Worm (Caenorhabditis elegans) whole organism, L1 larva: ENCODE data around the gene mutd-1.

Experiments
- C34B4.2 ChIP-seq: sonication (generic microtip); optimal IDR thresholded peaks from 2 replicates; lab custom pipeline; 2017; ENCODE audit warnings: mild to moderate bottlenecking, missing genetic modification characterization, missing compliant biosample characterization
- Y116A8C.19 ChIP-seq: sonication (generic microtip); optimal IDR thresholded peaks from 2 replicates; lab custom pipeline; 2016; ENCODE audit warnings: missing compliant biosample characterization, missing genetic modification characterization, borderline replicate concordance
- aha-1 ChIP-seq: fragments of 150-350 bp; optimal IDR thresholded peaks from 2 replicates; lab custom pipeline; 2014; ENCODE audit warnings: missing biosample characterization, missing genetic modification characterization
- aly-2 ChIP-seq: fragments of 150-350 bp; optimal IDR thresholded peaks from 2 replicates; lab custom pipeline; 2014; ENCODE audit warnings: missing biosample characterization, missing genetic modification characterization
- blmp-1 ChIP-seq: fragments of 150-350 bp; optimal IDR thresholded peaks from 2 replicates; lab custom pipeline; 2014; ENCODE audit warnings: missing biosample characterization, missing genetic modification characterization
- ceh-82 ChIP-seq, 3 experiments: fragments of 150-350 bp in 1 of 3; sonication (generic microtip) in 2 of 3; optimal IDR thresholded peaks; 2 replicates each; lab custom pipeline; 2014 to 2017; ENCODE audit warnings: missing biosample characterization in 3 of 3, missing genetic modification characterization in 3 of 3
- ceh-90 ChIP-seq: sonication (generic microtip); optimal IDR thresholded peaks from 2 replicates; lab custom pipeline; 2016; ENCODE audit warnings: missing genetic modification characterization, missing compliant biosample characterization
- dpl-1 ChIP-seq, 3 experiments: fragments of 150-350 bp in 2 of 3; sonication (generic microtip) in 1 of 3; optimal IDR thresholded peaks; 2 replicates each; lab custom pipeline; 2014 to 2017; ENCODE audit warnings: missing biosample characterization in 3 of 3, missing genetic modification characterization in 3 of 3, missing genetic modification reagents in 3 of 3
- dsc-1 ChIP-seq: sonication (generic microtip); optimal IDR thresholded peaks from 2 replicates; lab custom pipeline; 2016; ENCODE audit warnings: mild to moderate bottlenecking, missing genetic modification characterization, missing compliant biosample characterization
- egl-13 ChIP-seq: sonication (generic microtip); optimal IDR thresholded peaks from 2 replicates; lab custom pipeline; 2016; ENCODE audit warnings: missing genotype, missing genetic modification reagents, missing genetic modification characterization, missing compliant biosample characterization
- elt-2 ChIP-seq: sonication (generic microtip); optimal IDR thresholded peaks from 2 replicates; lab custom pipeline; 2016; ENCODE audit warnings: missing genetic modification characterization, mild to moderate bottlenecking, inconsistent platforms, missing compliant biosample characterization, missing genetic modification reagents
- ets-5 ChIP-seq: fragments of 200-800 bp; sonication (Bioruptor generic); IDR thresholded peaks from 2 replicates; pipeline ENCODE4 v1.3.6; 2022; ENCODE audit warnings: missing genetic modification characterization, missing compliant biosample characterization
- fkh-10 ChIP-seq: sonication (generic microtip); optimal IDR thresholded peaks from 2 replicates; lab custom pipeline; 2017; ENCODE audit warnings: missing biosample characterization, missing genetic modification reagents, missing genetic modification characterization
- fkh-4 ChIP-seq: sonication (generic microtip); optimal IDR thresholded peaks from 2 replicates; lab custom pipeline; 2016; ENCODE audit warnings: missing compliant biosample characterization, missing genetic modification characterization, borderline replicate concordance
- fos-1 ChIP-seq: fragments of 150-350 bp; optimal IDR thresholded peaks from 2 replicates; lab custom pipeline; 2014; ENCODE audit warnings: missing biosample characterization, missing genetic modification characterization
- grh-1 ChIP-seq: fragments of 200-800 bp; sonication (Bioruptor generic); IDR thresholded peaks from 2 replicates; pipeline ENCODE4 v1.3.6; 2022; ENCODE audit warnings: missing genetic modification reagents, missing genetic modification characterization, missing compliant biosample characterization
- hlh-17 ChIP-seq: fragments of 200-800 bp; sonication (Bioruptor generic); optimal IDR thresholded peaks from 2 replicates; lab custom pipeline; 2018; ENCODE audit warnings: missing genetic modification characterization, mild to moderate bottlenecking, missing compliant biosample characterization, moderate library complexity, borderline replicate concordance
- hlh-4 ChIP-seq: sonication (generic microtip); optimal IDR thresholded peaks from 2 replicates; lab custom pipeline; 2016; ENCODE audit warnings: mild to moderate bottlenecking, missing genetic modification characterization, missing compliant biosample characterization
- hpl-2 ChIP-seq: fragments of 150-350 bp; optimal IDR thresholded peaks from 2 replicates; lab custom pipeline; 2014; ENCODE audit warnings: missing biosample characterization, missing genetic modification reagents, missing genetic modification characterization
- irx-1 ChIP-seq: sonication (generic microtip); optimal IDR thresholded peaks from 2 replicates; lab custom pipeline; 2016; ENCODE audit warnings: missing genetic modification characterization, missing compliant biosample characterization
- isw-1 ChIP-seq: fragments of 200-800 bp; sonication (Bioruptor generic); IDR thresholded peaks from 2 replicates; pipeline ENCODE4 v1.3.6; 2022; ENCODE audit warnings: missing genetic modification characterization, missing compliant biosample characterization
- lin-13 ChIP-seq: fragments of 150-350 bp; optimal IDR thresholded peaks from 2 replicates; lab custom pipeline; 2014; ENCODE audit warnings: missing biosample characterization, missing genetic modification reagents, missing genetic modification characterization
- lin-14 ChIP-seq: fragments of 200-800 bp; sonication (Bioruptor generic); optimal IDR thresholded peaks from 2 replicates; lab custom pipeline; 2018; ENCODE audit warnings: mild to moderate bottlenecking, missing genetic modification characterization, moderate library complexity, missing compliant biosample characterization
- lin-35 ChIP-seq, 2 experiments: fragments of 150-350 bp; optimal IDR thresholded peaks; 2 replicates each; lab custom pipeline; 2014; ENCODE audit warnings: missing biosample characterization in 2 of 2, missing genetic modification characterization in 2 of 2, missing genetic modification reagents in 2 of 2
- lir-3 ChIP-seq: sonication (generic microtip); optimal IDR thresholded peaks from 2 replicates; lab custom pipeline; 2016; ENCODE audit warnings: mild to moderate bottlenecking, missing genetic modification characterization, moderate library complexity, missing compliant biosample characterization; ENCODE audit not compliant: poor library complexity
- lsy-2 ChIP-seq, 2 experiments: fragments of 150-350 bp; optimal IDR thresholded peaks; 2 replicates each; lab custom pipeline; 2014; ENCODE audit warnings: missing biosample characterization in 2 of 2, missing genetic modification characterization in 2 of 2
- mab-9 ChIP-seq: fragments of 200-800 bp; sonication (Bioruptor generic); IDR thresholded peaks from 2 replicates; pipeline ENCODE4 v1.3.6; 2022; ENCODE audit warnings: missing genetic modification reagents, missing genetic modification characterization, missing compliant biosample characterization
- mdl-1 ChIP-seq, 2 experiments: fragments of 150-350 bp; optimal IDR thresholded peaks; 2 replicates each; lab custom pipeline; 2014 to 2017; ENCODE audit warnings: missing biosample characterization in 2 of 2, missing genetic modification characterization in 2 of 2, inconsistent platforms in 1 of 2
- mep-1 ChIP-seq: fragments of 150-350 bp; optimal IDR thresholded peaks from 2 replicates; lab custom pipeline; 2014; ENCODE audit warnings: missing biosample characterization, missing genetic modification characterization
- nhr-11 ChIP-seq: fragments of 150-350 bp; optimal IDR thresholded peaks from 2 replicates; lab custom pipeline; 2014; ENCODE audit warnings: missing biosample characterization, missing genetic modification characterization
- nhr-19 ChIP-seq: fragments of 200-800 bp; sonication (Bioruptor generic); conservative IDR thresholded peaks from 2 replicates; pipeline ENCODE4 v1.3.6; 2022; ENCODE audit warnings: missing genetic modification characterization, missing compliant biosample characterization
- nhr-20 ChIP-seq: sonication (generic microtip); optimal IDR thresholded peaks from 2 replicates; lab custom pipeline; 2016; ENCODE audit warnings: mild to moderate bottlenecking, missing genetic modification characterization, missing compliant biosample characterization
- nhr-237 ChIP-seq: fragments of 150-350 bp; optimal IDR thresholded peaks from 2 replicates; lab custom pipeline; 2014; ENCODE audit warnings: missing biosample characterization, missing genetic modification characterization
- nhr-28 ChIP-seq: fragments of 150-350 bp; optimal IDR thresholded peaks from 2 replicates; lab custom pipeline; 2014; ENCODE audit warnings: missing biosample characterization, missing genetic modification characterization
- nhr-76 ChIP-seq: sonication (generic microtip); optimal IDR thresholded peaks from 2 replicates; lab custom pipeline; 2017; ENCODE audit warnings: missing biosample characterization, missing genetic modification characterization
- nhr-77 ChIP-seq: fragments of 150-350 bp; optimal IDR thresholded peaks from 2 replicates; lab custom pipeline; 2014; ENCODE audit warnings: missing biosample characterization, missing genetic modification characterization
- nhr-84 ChIP-seq: sonication (generic microtip); optimal IDR thresholded peaks from 2 replicates; lab custom pipeline; 2017; ENCODE audit warnings: missing biosample characterization, missing genetic modification characterization
- pag-3 ChIP-seq: sonication (generic microtip); optimal IDR thresholded peaks from 2 replicates; lab custom pipeline; 2017; ENCODE audit warnings: missing genetic modification characterization, mild to moderate bottlenecking, missing compliant biosample characterization, antibody characterized with exemption, borderline replicate concordance; ENCODE audit not compliant: insufficient read depth
- pax-3 ChIP-seq: fragments of 200-800 bp; sonication (Bioruptor generic); optimal IDR thresholded peaks from 2 replicates; lab custom pipeline; 2018; ENCODE audit warnings: mild to moderate bottlenecking, missing genetic modification characterization, moderate library complexity, missing compliant biosample characterization
- pqm-1 ChIP-seq: sonication (generic microtip); optimal IDR thresholded peaks from 3 replicates; lab custom pipeline; 2017; ENCODE audit warnings: missing biosample characterization, missing genetic modification characterization
- skn-1 ChIP-seq: fragments of 150-350 bp; optimal IDR thresholded peaks from 2 replicates; lab custom pipeline; 2014; ENCODE audit warnings: missing biosample characterization, missing genetic modification characterization
- snpc-4 ChIP-seq: fragments of 150-350 bp; optimal IDR thresholded peaks from 2 replicates; lab custom pipeline; 2014; ENCODE audit warnings: missing biosample characterization, missing genetic modification characterization
- snu-23 ChIP-seq: sonication (generic microtip); optimal IDR thresholded peaks from 2 replicates; lab custom pipeline; 2016; ENCODE audit warnings: missing genetic modification characterization, missing compliant biosample characterization
- sptf-1 ChIP-seq: fragments of 150-350 bp; optimal IDR thresholded peaks from 2 replicates; lab custom pipeline; 2014; ENCODE audit warnings: missing biosample characterization, missing genetic modification characterization
- swsn-7 ChIP-seq: sonication (generic microtip); optimal IDR thresholded peaks from 2 replicates; lab custom pipeline; 2016; ENCODE audit warnings: missing genetic modification characterization, missing compliant biosample characterization
- tbx-2 ChIP-seq: sonication (generic microtip); optimal IDR thresholded peaks from 2 replicates; lab custom pipeline; 2016; ENCODE audit warnings: missing genetic modification characterization, missing compliant biosample characterization
- unc-130 ChIP-seq: fragments of 150-350 bp; optimal IDR thresholded peaks from 2 replicates; lab custom pipeline; 2017; ENCODE audit warnings: missing biosample characterization, missing genetic modification characterization, inconsistent platforms
- unc-30 ChIP-seq: sonication (generic microtip); optimal IDR thresholded peaks from 2 replicates; lab custom pipeline; 2017; ENCODE audit warnings: missing biosample characterization, missing genetic modification characterization
- unc-62 ChIP-seq: fragments of 150-350 bp; optimal IDR thresholded peaks from 2 replicates; lab custom pipeline; 2014; ENCODE audit warnings: missing biosample characterization, missing genetic modification reagents, missing genetic modification characterization
- unc-86 ChIP-seq: sonication (generic microtip); optimal IDR thresholded peaks from 2 replicates; lab custom pipeline; 2016; ENCODE audit warnings: missing genetic modification characterization, missing compliant biosample characterization
- unc-98 ChIP-seq: fragments of 200-800 bp; sonication (Bioruptor generic); IDR thresholded peaks from 2 replicates; pipeline ENCODE4 v1.3.6; 2022; ENCODE audit warnings: missing genetic modification characterization, missing compliant biosample characterization
- vab-15 ChIP-seq: sonication (generic microtip); optimal IDR thresholded peaks from 2 replicates; lab custom pipeline; 2017; ENCODE audit warnings: missing genotype, mild to moderate bottlenecking, missing genetic modification characterization, missing compliant biosample characterization
- ztf-4 ChIP-seq: fragments of 150-350 bp; optimal IDR thresholded peaks from 2 replicates; lab custom pipeline; 2014; ENCODE audit warnings: missing biosample characterization, missing genetic modification characterization

mutd-1 gene

DNA sequence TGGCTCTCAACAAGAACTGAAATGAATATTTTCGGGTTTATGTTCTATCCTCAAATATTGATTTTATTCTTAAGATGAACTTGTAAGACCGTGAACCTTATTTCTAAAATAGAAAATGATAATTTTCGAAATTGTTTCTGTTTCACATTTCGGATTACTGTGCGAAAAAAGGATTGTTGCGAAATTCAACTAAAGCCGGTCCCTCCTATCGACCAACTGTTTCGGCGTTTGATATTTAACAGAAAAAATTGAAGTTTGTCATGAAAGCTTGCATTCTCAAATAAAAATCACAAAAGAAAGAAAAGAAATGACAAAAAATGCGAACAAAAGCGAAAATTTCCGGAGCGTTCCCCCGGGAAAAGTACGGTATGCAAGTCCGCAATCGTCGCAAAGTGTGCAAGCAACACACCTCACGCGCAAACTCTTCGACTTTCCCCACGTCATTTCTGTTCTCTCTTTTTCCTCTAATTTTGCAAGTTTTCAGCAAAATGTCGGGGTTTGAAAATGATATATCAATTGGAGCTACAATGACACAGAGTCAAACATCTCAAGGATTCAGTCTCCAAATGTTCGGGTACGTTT is 15.2 kb upstream of the mutd-1 start, which contains the start of gene C34D4.4 (continued):
- no peak for TF ChIP-seq unc-98 (GFP tag; lab: Robert Waterston, UW)
- no peak for TF ChIP-seq fkh-10 (GFP tag; lab: Kevin White, UChicago)
- TF ChIP-seq unc-130 (tag; lab: Kevin White, UChicago) = peak; percentile 22
- TF ChIP-seq nhr-237 (tag; lab: Kevin White, UChicago) = no peak
- TF ChIP-seq nhr-76 = no peak
- no peak for TF ChIP-seq fos-1 (tag; lab: Kevin White, UChicago)
- no peak for TF ChIP-seq hpl-2 (GFP tag; lab: Kevin White, UChicago)
- TF ChIP-seq snu-23 (GFP tag; lab: Kevin White, UChicago) = peak; percentile 47
- TF ChIP-seq hlh-17 (GFP tag; lab: Kevin White, UChicago) = no peak
- no peak for TF ChIP-seq aly-2 (tag; lab: Kevin White, UChicago)
- no peak for TF ChIP-seq fkh-4 (tag; lab: Kevin White, UChicago)
- TF ChIP-seq vab-15 (tag; lab: Kevin White, UChicago) = no peak
- no peak for TF ChIP-seq hlh-4
- no peak for TF ChIP-seq nhr-28 (tag; lab: Kevin White, UChicago)
- no peak for TF ChIP-seq pqm-1 (tag; lab: Kevin White, UChicago)
- TF ChIP-seq unc-30 (tag; lab: Kevin White, UChicago) = no peak
- peak; percentile 15 for TF ChIP-seq lin-13
- TF ChIP-seq skn-1 (tag; lab: Kevin White, UChicago) = peak; percentile 39
- TF ChIP-seq lin-35 (GFP tag; optimal IDR thresholded peaks at IDR 0.05; lab: Kevin White, UChicago) = peak; percentile 57 to 72
- TF ChIP-seq ets-5 (GFP tag; lab: Robert Waterston, UW) = no peak
- no peak for TF ChIP-seq unc-62
- no peak for TF ChIP-seq mab-9 (GFP tag; lab: Robert Waterston, UW)
- no peak for TF ChIP-seq ceh-90 (tag; lab: Kevin White, UChicago)
- TF ChIP-seq nhr-77 (tag; lab: Kevin White, UChicago) = no peak
- TF ChIP-seq pax-3 (tag; lab: Kevin White, UChicago) = no peak
- TF ChIP-seq lsy-2 (tag; optimal IDR thresholded peaks at IDR 0.05; lab: Kevin White, UChicago) = peak; percentile 90 to 98
- peak in 2 of 3 experiments; percentile 3 to 48 for TF ChIP-seq ceh-82 (tag; optimal IDR thresholded peaks at IDR 0.05; lab: Kevin White, UChicago)
- TF ChIP-seq sptf-1 (tag; lab: Kevin White, UChicago) = no peak
- no peak for TF ChIP-seq dsc-1 (tag; lab: Kevin White, UChicago)
- peak; percentile 20 for TF ChIP-seq mep-1 (tag; lab: Kevin White, UChicago)
- TF ChIP-seq nhr-20 (tag; lab: Kevin White, UChicago) = peak; percentile 14
- no peak for TF ChIP-seq tbx-2 (tag; lab: Kevin White, UChicago)
- TF ChIP-seq unc-86 (tag; lab: Kevin White, UChicago) = no peak
- TF ChIP-seq nhr-84 = no peak
- TF ChIP-seq irx-1 = no peak
- TF ChIP-seq elt-2 (tag; lab: Kevin White, UChicago) = no peak
- TF ChIP-seq egl-13 = no peak
- peak; percentile 32 to 60 (median 58) for TF ChIP-seq dpl-1 (GFP tag; optimal IDR thresholded peaks at IDR 0.05; lab: Kevin White, UChicago)
- peak; percentile 53 for TF ChIP-seq lin-14 (GFP tag; lab: Kevin White, UChicago)
- no peak for TF ChIP-seq Y116A8C.19 (tag; lab: Kevin White, UChicago)
- TF ChIP-seq swsn-7 (tag; lab: Kevin White, UChicago) = no peak
- no peak for TF ChIP-seq lir-3 (tag; lab: Kevin White, UChicago)
- TF ChIP-seq snpc-4 = peak; percentile 3
- TF ChIP-seq aha-1 (tag; lab: Kevin White, UChicago) = no peak
- TF ChIP-seq pag-3 (tag; lab: Kevin White, UChicago) = no peak
- TF ChIP-seq blmp-1 (tag; lab: Kevin White, UChicago) = peak; percentile 65
- no peak for TF ChIP-seq nhr-19 (GFP tag; lab: Robert Waterston, UW)
- no peak for TF ChIP-seq ztf-4 (tag; lab: Kevin White, UChicago)
- TF ChIP-seq C34B4.2 (tag; lab: Kevin White, UChicago) = no peak
- TF ChIP-seq nhr-11 (tag; lab: Kevin White, UChicago) = no peak
- no peak for TF ChIP-seq grh-1
- peak; percentile 17; the same call in 1 of the 2 replicates for TF ChIP-seq isw-1 (GFP tag; lab: Robert Waterston, UW)
- no peak for TF ChIP-seq mdl-1 (tag; optimal IDR thresholded peaks at IDR 0.05; lab: Kevin White, UChicago)
